Fruit fly (Drosophila melanogaster) whole organism, prepupa: ENCODE results near the gene CG7879.

Experiments used
- Blimp-1 ChIP-seq: fragments of 200-800 bp; sonication (Bioruptor generic); optimal IDR thresholded peaks from 3 replicates; lab custom pipeline; 2017; ENCODE audit warnings: missing biosample characterization, missing genetic modification characterization, mild to moderate bottlenecking, moderate library complexity, missing genetic modification reagents
- CG11762 ChIP-seq: fragments of 200-800 bp; sonication (Bioruptor generic); optimal IDR thresholded peaks from 3 replicates; lab custom pipeline; 2016; ENCODE audit warnings: missing biosample characterization, missing genetic modification characterization; ENCODE audit not compliant: insufficient read depth
- CG3032 ChIP-seq: fragments of 200-800 bp; optimal IDR thresholded peaks from 2 replicates; lab custom pipeline; 2019; ENCODE audit warnings: missing biosample characterization, mild to moderate bottlenecking, missing genetic modification characterization, moderate library complexity
- CG4318 ChIP-seq: fragments of 200-800 bp; sonication (Bioruptor generic); optimal IDR thresholded peaks from 3 replicates; lab custom pipeline; 2017; ENCODE audit warnings: missing biosample characterization, mild to moderate bottlenecking, missing genetic modification characterization
- CG6792 ChIP-seq: fragments of 200-800 bp; sonication (Bioruptor generic); optimal IDR thresholded peaks from 3 replicates; lab custom pipeline; 2016; ENCODE audit warnings: missing biosample characterization, missing genetic modification characterization
- Met ChIP-seq: fragments of 200-800 bp; sonication (Bioruptor generic); optimal IDR thresholded peaks from 3 replicates; lab custom pipeline; 2016; ENCODE audit warnings: missing biosample characterization, missing genetic modification characterization
- acj6 ChIP-seq: fragments of 200-800 bp; sonication (Bioruptor generic); optimal IDR thresholded peaks from 3 replicates; lab custom pipeline; 2016; ENCODE audit warnings: missing biosample characterization, missing genetic modification characterization
- dsx ChIP-seq: fragments of 200-800 bp; optimal IDR thresholded peaks from 3 replicates; lab custom pipeline; 2019; ENCODE audit warnings: missing biosample characterization, mild to moderate bottlenecking, missing genetic modification characterization, moderate library complexity; ENCODE audit not compliant: poor library complexity, severe bottlenecking
- fd85E ChIP-seq: fragments of 200-800 bp; sonication (Bioruptor generic); optimal IDR thresholded peaks from 3 replicates; lab custom pipeline; 2016; ENCODE audit warnings: missing biosample characterization, missing genetic modification characterization
- net ChIP-seq: fragments of 200-800 bp; sonication (Bioruptor generic); optimal IDR thresholded peaks from 3 replicates; lab custom pipeline; 2016; ENCODE audit warnings: missing biosample characterization, missing genetic modification characterization
- pdm3 ChIP-seq: fragments of 200-800 bp; sonication (Bioruptor generic); optimal IDR thresholded peaks from 3 replicates; lab custom pipeline; 2016; ENCODE audit warnings: missing biosample characterization, missing genetic modification characterization
- topi ChIP-seq: fragments of 200-800 bp; sonication (Bioruptor generic); optimal IDR thresholded peaks from 3 replicates; lab custom pipeline; 2016; ENCODE audit warnings: missing biosample characterization, missing genetic modification characterization

dm6 chr3L:1549148-1549547 lies 19.3 kb downstream of the CG7879 start:
- TF ChIP-seq pdm3 (GFP tag; lab: Kevin White, UChicago) (no peak), fd85E (no peak), CG6792 (no peak), CG3032 (tag; lab: Kevin White, UChicago) (no peak), Blimp-1 (GFP tag; lab: Kevin White, UChicago) (no peak), CG4318 (GFP tag; lab: Kevin White, UChicago) (no peak), Met (GFP tag; lab: Kevin White, UChicago) (no peak), net (GFP tag; lab: Kevin White, UChicago) (no peak), CG11762 (GFP tag; lab: Kevin White, UChicago) (no peak), topi (GFP tag; lab: Kevin White, UChicago) (no peak), acj6 (GFP tag; lab: Kevin White, UChicago) (no peak), dsx (GFP tag; lab: Kevin White, UChicago) (no peak)
